Fruit fly (Drosophila melanogaster) S2 (cell line): ENCODE data around the gene CG4822.

ENCODE experiments used
- CG8478 ChIP-seq: fragments of >200 bp; optimal IDR thresholded peaks from 2 replicates; lab custom pipeline; 2018
- CTCF ChIP-seq, 2 experiments: fragments of >200 bp; optimal IDR thresholded peaks; 2 replicates each; lab custom pipeline; 2018

CG4822 gene

DNA sequence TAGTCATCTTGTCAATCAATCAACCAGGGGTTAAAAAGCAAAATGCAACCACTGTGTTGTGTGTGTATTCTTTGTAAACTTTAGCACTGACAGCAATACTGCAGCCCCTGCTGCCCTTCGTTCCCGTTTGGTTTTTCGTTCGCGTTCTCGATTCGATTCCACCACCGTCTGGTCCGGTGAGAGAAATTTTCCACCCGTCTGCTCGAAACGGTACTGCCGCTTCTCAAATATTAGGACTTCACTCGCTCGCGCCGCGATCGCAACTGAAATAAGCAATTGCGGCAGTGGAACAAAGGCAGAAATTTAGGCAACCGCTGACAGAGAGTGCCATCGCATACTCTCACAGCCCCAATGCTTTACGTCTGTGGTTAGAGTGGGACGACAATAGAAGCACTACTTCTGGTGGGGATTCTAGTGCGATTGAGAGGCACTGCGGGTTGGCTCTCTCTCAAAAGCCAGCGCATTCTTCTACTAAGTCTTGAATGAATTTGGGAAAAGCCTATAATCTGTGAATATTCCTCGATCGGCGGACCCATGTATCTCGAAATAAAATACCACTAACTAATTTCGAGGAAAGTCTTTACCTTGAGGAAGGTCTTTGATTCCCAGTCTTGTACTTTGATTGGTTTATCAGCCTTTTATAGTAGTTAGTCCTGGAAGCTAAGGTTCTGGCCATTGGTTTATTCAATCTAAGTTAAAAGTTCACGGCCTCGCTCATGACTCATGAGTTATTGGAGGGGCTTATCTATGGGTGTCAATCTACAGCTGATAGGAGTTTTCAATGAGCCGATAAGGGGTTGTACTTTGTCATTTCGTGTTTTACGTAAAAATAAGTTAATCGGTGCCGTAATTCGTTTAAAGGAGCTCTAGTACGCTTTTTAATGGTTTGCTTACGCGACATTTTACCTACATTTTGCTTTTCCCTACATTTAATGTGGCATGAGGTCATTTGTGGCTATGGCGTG is 7.7 kb upstream of the CG4822 start:
- TF ChIP-seq CG8478 (lab: Kevin White, UChicago), result peak; percentile 56
- no peak for TF ChIP-seq CTCF (optimal IDR thresholded peaks at IDR 0.05; lab: Kevin White, UChicago)

DNA sequence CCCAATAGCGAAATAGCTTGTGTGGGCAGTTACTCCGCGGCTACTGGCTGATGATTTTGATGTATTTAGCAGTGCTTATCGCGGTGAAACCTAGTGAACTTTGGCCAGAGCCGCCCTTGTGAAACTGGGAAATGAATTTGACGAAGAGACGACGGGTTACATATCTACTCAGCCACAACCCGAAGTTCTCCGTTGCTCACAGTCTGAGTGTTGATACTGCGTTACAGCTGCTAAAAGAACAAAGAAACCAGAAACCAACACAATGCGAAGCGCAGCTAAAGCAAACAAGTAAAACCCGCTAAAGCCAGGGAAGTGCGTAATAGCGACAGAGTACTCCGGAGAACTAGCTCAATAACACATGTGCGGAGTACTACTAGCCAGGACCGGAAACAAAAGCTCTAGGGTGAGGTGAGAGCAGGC is 6.8 kb upstream of the CG4822 start:
- TF ChIP-seq CG8478 (lab: Kevin White, UChicago) (no peak), CTCF (optimal IDR thresholded peaks at IDR 0.05; lab: Kevin White, UChicago) (no peak)

DNA sequence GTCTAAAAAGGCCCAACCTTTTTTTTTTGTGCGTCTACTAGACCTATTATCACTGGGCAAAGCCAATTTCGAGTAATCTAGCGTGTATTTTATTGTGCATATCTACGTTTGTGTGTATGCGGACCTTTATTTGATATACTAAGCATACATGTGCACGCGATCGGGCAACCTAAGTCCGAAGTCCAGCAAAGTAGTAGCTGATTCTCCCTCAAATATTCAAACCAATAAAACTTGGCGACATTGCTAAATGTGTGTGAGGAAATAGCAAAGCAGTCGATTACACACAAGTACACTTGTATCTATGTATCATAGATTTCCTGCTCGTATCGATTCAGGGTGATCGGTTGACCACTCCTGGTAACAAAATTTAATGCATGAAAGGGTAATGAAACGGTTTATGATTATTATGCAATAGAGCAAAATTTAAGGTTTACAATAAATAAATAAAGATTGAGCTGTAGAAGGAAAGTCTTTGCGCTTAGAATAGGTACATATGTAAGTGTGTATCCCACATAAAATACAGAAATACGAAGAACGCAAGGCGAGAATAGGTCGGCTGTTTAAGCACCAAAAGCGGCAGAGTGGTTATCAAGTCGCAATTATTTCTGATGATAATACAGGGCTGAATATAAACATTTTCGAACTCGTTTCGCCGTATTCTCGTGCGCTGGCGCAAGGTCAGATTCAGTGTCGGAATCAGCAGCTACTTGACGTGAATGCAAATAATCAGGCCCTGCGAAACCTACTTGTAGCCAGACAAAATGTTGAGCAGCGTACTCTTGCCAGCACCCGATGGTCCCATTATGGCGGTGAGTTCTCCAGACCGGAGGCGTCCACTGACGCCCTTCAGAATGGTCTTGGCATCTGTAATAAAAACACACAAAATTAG is 4.1 kb upstream of the CG4822 start:
- no peak for TF ChIP-seq CTCF (optimal IDR thresholded peaks at IDR 0.05; lab: Kevin White, UChicago)
- no peak for TF ChIP-seq CG8478 (lab: Kevin White, UChicago)

DNA sequence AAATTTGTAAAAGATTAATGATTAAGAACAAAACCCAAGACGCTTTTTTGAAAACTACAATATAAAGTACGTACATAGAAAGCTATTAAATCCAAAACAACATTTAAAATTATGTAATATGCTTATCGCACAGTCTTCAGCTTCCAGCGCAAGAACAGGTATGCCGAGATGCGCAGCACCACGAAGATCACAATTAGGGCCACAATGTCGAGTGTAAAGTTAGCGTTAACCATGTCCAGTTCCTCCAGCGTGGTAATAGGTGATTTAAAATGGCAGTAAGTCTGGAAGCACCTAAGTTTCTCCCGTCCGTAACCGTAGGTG is 1.4 kb upstream of the CG4822 start:
- no peak for TF ChIP-seq CG8478 (lab: Kevin White, UChicago)
- no peak for TF ChIP-seq CTCF (optimal IDR thresholded peaks at IDR 0.05; lab: Kevin White, UChicago)

DNA sequence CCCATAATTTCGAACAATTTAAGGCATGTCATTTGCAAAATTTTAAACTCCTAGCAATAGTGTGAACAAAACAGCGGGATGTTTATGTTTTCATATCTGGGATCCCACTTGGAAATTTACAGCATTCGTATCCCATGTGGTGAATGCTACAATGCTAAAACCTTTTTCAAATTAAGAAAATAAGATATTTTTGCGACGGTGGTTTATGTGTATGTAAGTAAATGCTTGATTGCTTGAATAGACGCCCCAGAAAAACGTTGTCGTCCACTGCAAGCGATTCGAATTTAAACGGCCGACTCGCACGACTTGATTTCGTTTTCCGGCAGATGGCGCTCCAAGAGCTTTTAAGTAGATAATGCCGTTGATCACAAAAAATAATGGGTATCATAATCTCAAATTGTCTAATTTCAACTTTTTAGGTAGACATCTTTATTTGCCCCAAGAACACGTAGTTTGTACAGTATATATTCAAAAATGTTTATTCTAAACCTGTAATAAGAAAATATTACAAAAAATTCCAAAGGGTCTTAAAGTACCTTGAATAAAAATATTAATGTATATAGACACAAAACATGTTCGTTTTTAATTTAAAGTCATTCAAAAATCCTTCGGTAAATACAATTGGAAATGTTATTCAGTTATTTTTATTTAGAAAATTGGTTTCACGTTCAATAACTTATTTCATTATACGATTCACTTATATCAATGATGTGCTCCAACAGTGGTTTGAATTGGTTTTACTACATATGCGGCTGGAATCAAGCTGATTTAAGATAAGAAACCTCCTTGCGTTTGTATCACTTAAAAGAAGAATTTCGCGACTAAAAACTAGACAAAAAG is 833 bp upstream of the CG4822 start:
- peak; percentile 42 to 66 for TF ChIP-seq CTCF (optimal IDR thresholded peaks at IDR 0.05; lab: Kevin White, UChicago)
- no peak for TF ChIP-seq CG8478 (lab: Kevin White, UChicago)

DNA sequence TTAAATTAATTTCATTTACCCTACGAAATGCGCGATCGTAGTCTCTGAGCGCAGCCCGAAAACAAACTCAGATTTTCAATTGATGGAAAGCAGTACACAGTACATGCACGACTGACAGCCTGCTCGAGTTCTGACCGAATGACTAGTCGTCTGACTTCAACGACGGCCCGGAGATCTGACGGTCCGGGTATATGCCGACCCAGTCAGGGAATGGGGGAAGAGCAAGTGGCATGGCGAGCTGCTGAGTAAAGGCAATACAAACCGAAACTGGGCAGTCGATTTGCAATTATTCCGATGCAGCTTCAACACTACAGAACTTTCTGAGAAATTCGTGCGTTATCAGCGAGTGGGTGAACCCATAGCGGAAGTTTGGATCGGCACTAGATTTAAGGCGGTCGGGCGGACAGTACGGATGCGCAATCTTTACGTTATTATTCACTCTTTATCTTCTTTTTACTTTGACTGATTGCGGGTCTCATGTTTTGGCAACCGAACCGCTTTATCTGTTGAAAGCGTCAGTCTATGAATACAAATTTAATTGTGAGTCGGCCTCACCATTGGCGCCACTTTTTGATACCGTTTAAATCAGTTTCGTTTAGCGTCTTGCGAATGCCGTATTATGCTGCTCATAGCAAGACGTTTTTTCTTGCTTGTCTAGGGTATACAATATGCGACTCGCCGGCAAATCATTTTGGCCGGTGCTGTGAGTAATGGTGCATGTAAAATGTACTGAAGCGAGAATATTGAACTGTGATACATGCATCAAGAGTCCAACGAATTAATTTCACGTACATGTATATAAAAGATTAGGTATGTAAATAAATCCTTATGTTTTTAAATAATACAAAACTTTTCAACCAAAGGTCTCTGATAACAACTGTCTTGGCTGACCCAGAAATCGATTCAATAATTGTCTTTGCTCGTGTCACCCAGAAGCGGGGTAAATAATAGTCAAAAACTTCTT is 780 bp downstream of the CG4822 start:
- TF ChIP-seq CG8478 (lab: Kevin White, UChicago) (no peak), CTCF (optimal IDR thresholded peaks at IDR 0.05; lab: Kevin White, UChicago) (no peak)

DNA sequence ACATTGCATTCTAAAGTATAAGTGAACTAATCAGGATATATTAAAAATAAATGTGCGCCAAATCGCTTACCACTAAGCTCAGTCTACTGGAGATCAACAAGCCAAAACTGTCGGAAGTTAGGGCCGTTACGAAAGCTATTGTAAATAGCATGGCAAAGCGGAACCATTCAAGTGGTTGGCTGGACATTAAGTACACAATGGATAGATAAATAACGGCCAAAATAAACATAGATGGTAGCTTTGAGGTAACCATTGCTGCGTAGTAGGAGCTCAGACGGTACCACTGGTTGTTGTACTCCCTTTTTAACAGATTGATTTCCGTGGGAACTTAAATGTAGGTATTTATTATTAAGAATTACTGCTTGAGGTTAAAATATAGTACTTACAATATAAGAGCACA is 3.8 kb downstream of the CG4822 start:
- no peak for TF ChIP-seq CTCF (optimal IDR thresholded peaks at IDR 0.05; lab: Kevin White, UChicago)
- TF ChIP-seq CG8478 (lab: Kevin White, UChicago), result no peak

DNA sequence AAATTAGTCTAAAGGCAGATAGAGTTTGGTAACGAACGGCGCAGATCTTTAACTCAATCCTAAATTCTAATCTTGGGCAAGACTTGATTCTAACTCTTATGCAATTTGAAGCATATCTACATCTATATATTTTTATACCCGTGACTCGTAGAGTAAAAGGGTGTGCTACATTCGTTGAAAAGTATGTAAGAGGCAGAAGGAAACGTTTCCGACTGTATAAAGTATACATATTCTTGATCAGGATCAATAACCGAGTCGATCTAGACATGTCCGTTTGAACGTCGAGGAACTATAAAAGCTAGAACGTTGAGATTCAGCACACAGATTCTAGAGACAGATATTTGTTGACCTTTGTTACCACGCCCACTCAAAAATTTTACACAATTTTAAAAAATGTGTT is 5.2 kb downstream of the CG4822 start, which contains the start of gene CG13694:
Gene CG13694 (minus strand): TSS at position 101 of the 400 bp plus-strand sequence.
- TF ChIP-seq CG8478 (lab: Kevin White, UChicago) (no peak), CTCF (optimal IDR thresholded peaks at IDR 0.05; lab: Kevin White, UChicago) (no peak)

DNA sequence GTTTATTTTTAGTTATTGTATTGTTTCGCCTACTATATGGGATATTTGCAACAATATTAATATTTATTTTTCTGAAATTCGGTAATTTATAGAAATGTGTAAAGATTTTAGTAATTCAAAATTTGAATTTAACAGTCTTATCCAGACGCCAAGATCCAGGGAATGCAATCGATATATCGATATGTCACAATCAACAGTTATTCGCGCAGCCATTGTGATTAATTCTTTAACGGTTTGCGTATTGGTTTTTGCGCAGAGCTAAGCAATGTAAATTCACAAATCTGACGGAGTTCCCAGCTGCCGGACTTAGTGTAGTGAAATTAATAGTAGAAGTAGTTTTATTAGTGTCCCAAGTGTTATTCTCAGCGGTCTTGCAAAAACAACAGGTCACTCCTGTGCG is 7.1 kb downstream of the CG4822 start, which contains the start of gene ND-15:
Gene ND-15 (plus strand): TSS at position 298 of the 400 bp plus-strand sequence.
- peak in 1 of 2 experiments; percentile 14 for TF ChIP-seq CTCF (optimal IDR thresholded peaks at IDR 0.05; lab: Kevin White, UChicago)
- no peak for TF ChIP-seq CG8478 (lab: Kevin White, UChicago)

DNA sequence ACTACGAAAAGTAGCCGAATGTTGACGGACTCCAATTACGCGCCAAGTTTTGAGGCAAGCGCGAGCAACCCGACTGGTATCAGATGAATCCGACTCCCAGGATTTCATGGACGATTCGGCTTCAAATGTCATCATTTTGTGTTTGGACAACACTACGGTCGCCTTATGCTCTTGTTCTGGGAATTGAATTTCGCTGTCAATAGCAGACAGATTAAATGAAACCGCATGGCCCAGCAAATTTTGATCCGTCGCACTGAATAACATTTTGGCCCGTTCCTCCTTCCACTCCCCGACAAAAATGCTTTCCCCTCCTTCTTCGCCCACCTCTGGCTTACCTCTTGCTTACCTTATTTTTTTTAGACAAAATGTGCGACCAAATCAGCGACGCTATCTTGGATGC is 11.5 kb downstream of the CG4822 start:
- no peak for TF ChIP-seq CTCF (optimal IDR thresholded peaks at IDR 0.05; lab: Kevin White, UChicago)
- no peak for TF ChIP-seq CG8478 (lab: Kevin White, UChicago)

DNA sequence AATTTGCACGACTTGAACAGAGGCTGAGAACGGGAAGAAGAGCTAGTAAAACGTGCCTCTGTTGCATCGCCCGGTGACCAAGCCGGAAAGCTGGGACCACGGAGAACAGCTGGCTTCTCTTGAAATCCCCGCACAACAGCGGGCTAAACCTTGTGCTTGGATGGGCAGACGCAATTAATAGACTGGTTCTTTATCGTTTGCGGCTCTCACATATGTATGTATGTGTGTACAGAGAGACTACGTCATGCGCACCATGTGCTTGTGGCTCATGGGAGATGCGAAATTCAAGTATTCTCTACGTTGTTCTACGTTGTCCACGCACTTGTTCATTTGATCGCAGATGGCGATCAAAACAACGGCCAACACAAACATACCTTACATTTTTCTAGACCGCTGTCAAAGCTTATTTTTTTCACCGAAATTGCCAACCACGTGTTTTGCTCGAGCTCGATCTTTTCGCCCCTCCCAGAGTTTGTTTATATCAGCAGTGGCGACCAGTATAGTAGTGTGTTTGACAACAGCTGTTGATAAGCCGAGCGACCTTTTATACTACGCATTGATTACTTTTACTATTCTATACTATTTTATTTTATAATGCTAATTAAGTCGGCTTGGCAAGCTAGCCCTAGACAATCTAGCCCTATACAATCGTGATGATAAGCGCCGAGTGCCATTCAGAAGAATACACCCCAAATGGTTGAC is 12.3 kb downstream of the CG4822 start:
- TF ChIP-seq CTCF (optimal IDR thresholded peaks at IDR 0.05; lab: Kevin White, UChicago) (no peak), CG8478 (lab: Kevin White, UChicago) (no peak)
